Worm (Caenorhabditis elegans) whole organism, L1 larva: ENCODE data around the gene mrps-21.

ENCODE experiments used
- egl-27 ChIP-seq, 2 experiments: fragments of 150-350 bp in 1 of 2; sonication (generic microtip); optimal IDR thresholded peaks; 3 replicates each; lab custom pipeline; 2017 to 2018; ENCODE audit warnings: missing biosample characterization in 2 of 2, missing genetic modification characterization in 2 of 2, missing genetic modification reagents in 2 of 2
- nhr-90 ChIP-seq: sonication (generic microtip); optimal IDR thresholded peaks from 2 replicates; lab custom pipeline; 2016; ENCODE audit warnings: mild to moderate bottlenecking, missing genetic modification characterization, missing compliant biosample characterization; ENCODE audit not compliant: poor library complexity
- pqm-1 ChIP-seq: sonication (generic microtip); optimal IDR thresholded peaks from 3 replicates; lab custom pipeline; 2017; ENCODE audit warnings: missing biosample characterization, missing genetic modification characterization
- skn-1 ChIP-seq: fragments of 150-350 bp; optimal IDR thresholded peaks from 2 replicates; lab custom pipeline; 2014; ENCODE audit warnings: missing biosample characterization, missing genetic modification characterization
- snpc-4 ChIP-seq: fragments of 150-350 bp; optimal IDR thresholded peaks from 2 replicates; lab custom pipeline; 2014; ENCODE audit warnings: missing biosample characterization, missing genetic modification characterization

DNA sequence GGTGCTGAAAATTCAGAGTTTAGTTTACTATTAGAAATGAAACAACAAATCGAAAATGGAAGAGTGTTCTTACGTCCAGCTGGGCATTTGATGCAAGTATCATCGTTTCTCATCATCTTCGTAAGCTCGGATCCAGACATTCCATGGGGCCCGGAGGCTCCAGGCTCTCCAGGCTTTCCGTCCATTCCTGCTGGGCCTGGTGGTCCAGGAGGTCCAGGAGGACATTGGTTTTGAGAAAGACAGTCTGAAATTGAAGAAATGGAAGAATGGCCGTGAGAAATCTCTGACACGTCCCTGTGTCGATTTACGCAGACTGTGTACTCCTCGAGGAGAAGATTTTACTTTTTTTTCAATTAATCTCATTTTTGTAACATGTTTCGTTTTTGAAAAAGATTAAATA lies 2.9 kb downstream of the mrps-21 start:
- TF ChIP-seq egl-27 (tag; optimal IDR thresholded peaks at IDR 0.05; lab: Kevin White, UChicago) (no peak), pqm-1 (tag; lab: Kevin White, UChicago) (no peak), skn-1 (tag; lab: Kevin White, UChicago) (no peak), nhr-90 (tag; lab: Kevin White, UChicago) (no peak), snpc-4 (no peak)
